Comparison of ENCODE assay signal across 5 fruit fly cellular contexts in genomic region chrX:20654954-20655391, dm6.
A peak's percentile ranks its signal among the peaks of the same experiment; 100 is the strongest.
TF ChIP-seq lines count a peak whose summit lies in the region.

No protein-coding gene starts in this region.

- TF ChIP-seq CTCF in whole organism, embryonic (GFP tag; optimal IDR thresholded peaks at IDR 0.05; lab: Kevin White, UChicago), result peak; percentile 0

TF ChIP-seq in whole organism, adult, 20 proteins besides CTCF, POLR2A, EP300 and RAD21:
- TF ChIP-seq CG7101 (tag; optimal IDR thresholded peaks at IDR 0.05; lab: Kevin White, UChicago) (peak; percentile 13), toe (GFP tag; optimal IDR thresholded peaks at IDR 0.05; lab: Kevin White, UChicago) (no peak), Clk (GFP tag; optimal IDR thresholded peaks at IDR 0.05; lab: Kevin White, UChicago) (no peak), Crg-1 (GFP tag; optimal IDR thresholded peaks at IDR 0.05; lab: Kevin White, UChicago) (no peak), cic (GFP tag; optimal IDR thresholded peaks at IDR 0.05; lab: Kevin White, UChicago) (no peak), CG11617 (GFP tag; optimal IDR thresholded peaks at IDR 0.05; lab: Kevin White, UChicago) (no peak), CG14711 (tag; optimal IDR thresholded peaks at IDR 0.05; lab: Kevin White, UChicago) (peak; percentile 18), ovo (GFP tag; optimal IDR thresholded peaks at IDR 0.05; lab: Kevin White, UChicago) (no peak), kay (GFP tag; lab: Kevin White, UChicago; ENCODE audit: borderline replicate concordance) (no peak), CG33017 (tag; optimal IDR thresholded peaks at IDR 0.05; lab: Kevin White, UChicago) (no peak), bab1 (GFP tag; optimal IDR thresholded peaks at IDR 0.05; lab: Kevin White, UChicago) (peak; percentile 2), CG5204 (GFP tag; optimal IDR thresholded peaks at IDR 0.05; lab: Kevin White, UChicago) (no peak)

TF ChIP-seq in whole organism, embryonic, 481 proteins besides CTCF, POLR2A, EP300 and RAD21 (continues in another document):
- TF ChIP-seq nerfin-2 (GFP tag; IDR thresholded peaks at IDR 0.05; lab: Robert Waterston, UW; ENCODE audit: partially characterized antibody) (no peak), CG15514 (GFP tag; optimal IDR thresholded peaks at IDR 0.05; lab: Kevin White, UChicago) (peak; percentile 18), bab2 (GFP tag; optimal IDR thresholded peaks at IDR 0.05; lab: Kevin White, UChicago) (peak; percentile 88), cwo (GFP tag; optimal IDR thresholded peaks at IDR 0.05; lab: Kevin White, UChicago) (no peak), NfI (GFP tag; optimal IDR thresholded peaks at IDR 0.05; lab: Kevin White, UChicago) (peak; percentile 38), Hr78 (GFP tag; optimal IDR thresholded peaks at IDR 0.05; lab: Kevin White, UChicago) (peak in 1 of 2 experiments; percentile 40), Lpt (GFP tag; optimal IDR thresholded peaks at IDR 0.05; lab: Kevin White, UChicago) (no peak), kay (GFP tag; optimal IDR thresholded peaks at IDR 0.05; lab: Kevin White, UChicago) (peak; percentile 54), chinmo (GFP tag; IDR thresholded peaks at IDR 0.05; lab: Robert Waterston, UW; ENCODE audit: partially characterized antibody) (no peak), CG3995 (GFP tag; optimal IDR thresholded peaks at IDR 0.05; lab: Kevin White, UChicago) (no peak), CG9437 (GFP tag; optimal IDR thresholded peaks at IDR 0.05; lab: Kevin White, UChicago) (peak; percentile 13), CG6654 (GFP tag; optimal IDR thresholded peaks at IDR 0.05; lab: Kevin White, UChicago) (peak; percentile 48), tup (GFP tag; optimal IDR thresholded peaks at IDR 0.05; lab: Kevin White, UChicago) (peak; percentile 56), HmgD (GFP tag; optimal IDR thresholded peaks at IDR 0.05; lab: Kevin White, UChicago) (peak; percentile 47), MBD-R2 (GFP tag; IDR thresholded peaks at IDR 0.05; lab: Robert Waterston, UW) (peak; percentile 20; the same call in 1 of the 2 replicates), crol (GFP tag; IDR thresholded peaks at IDR 0.05; lab: Robert Waterston, UW) (peak; percentile 63), Max (GFP tag; optimal IDR thresholded peaks at IDR 0.05; lab: Kevin White, UChicago) (peak; percentile 43), Oaz (GFP tag; IDR thresholded peaks at IDR 0.05; lab: Robert Waterston, UW) (0 out of 2 replicates have a peak, but pooled peaks have one; percentile 25), crc (GFP tag; optimal IDR thresholded peaks at IDR 0.05; lab: Kevin White, UChicago) (peak; percentile 29)

TF ChIP-seq in whole organism, prepupa, 60 proteins besides CTCF, POLR2A, EP300 and RAD21 (continues in another document):
- TF ChIP-seq CG9139 (GFP tag; optimal IDR thresholded peaks at IDR 0.05; lab: Kevin White, UChicago) (no peak), Blimp-1 (GFP tag; optimal IDR thresholded peaks at IDR 0.05; lab: Kevin White, UChicago) (peak; percentile 4), achi (GFP tag; optimal IDR thresholded peaks at IDR 0.05; lab: Kevin White, UChicago) (peak; percentile 54), Ets96B (tag; optimal IDR thresholded peaks at IDR 0.05; lab: Kevin White, UChicago) (peak; percentile 21), OdsH (GFP tag; optimal IDR thresholded peaks at IDR 0.05; lab: Kevin White, UChicago) (peak; percentile 53), CG4318 (GFP tag; optimal IDR thresholded peaks at IDR 0.05; lab: Kevin White, UChicago) (peak; percentile 10), dac (GFP tag; optimal IDR thresholded peaks at IDR 0.05; lab: Kevin White, UChicago) (peak; percentile 10), CG31627 (GFP tag; optimal IDR thresholded peaks at IDR 0.05; lab: Kevin White, UChicago) (peak; percentile 76), CG8632 (GFP tag; optimal IDR thresholded peaks at IDR 0.05; lab: Kevin White, UChicago) (peak; percentile 40), CG16779 (tag; optimal IDR thresholded peaks at IDR 0.05; lab: Kevin White, UChicago) (no peak), CG11902 (GFP tag; optimal IDR thresholded peaks at IDR 0.05; lab: Kevin White, UChicago) (peak; percentile 71), fd59A (GFP tag; optimal IDR thresholded peaks at IDR 0.05; lab: Kevin White, UChicago) (peak; percentile 15), topi (GFP tag; optimal IDR thresholded peaks at IDR 0.05; lab: Kevin White, UChicago) (peak; percentile 55), CG3919 (GFP tag; optimal IDR thresholded peaks at IDR 0.05; lab: Kevin White, UChicago) (peak; percentile 60), CG32006 (GFP tag; optimal IDR thresholded peaks at IDR 0.05; lab: Kevin White, UChicago) (peak; percentile 41), lz (GFP tag; optimal IDR thresholded peaks at IDR 0.05; lab: Kevin White, UChicago) (peak; percentile 54), salr (GFP tag; optimal IDR thresholded peaks at IDR 0.05; lab: Kevin White, UChicago) (no peak), Sox102F (GFP tag; optimal IDR thresholded peaks at IDR 0.05; lab: Kevin White, UChicago) (peak; percentile 37), CG15336 (GFP tag; IDR thresholded peaks at IDR 0.05; lab: Robert Waterston, UW) (peak; percentile 43; the same call in 1 of the 2 replicates), esn (GFP tag; optimal IDR thresholded peaks at IDR 0.05; lab: Kevin White, UChicago) (peak; percentile 58)

TF ChIP-seq in whole organism, pupa, 21 proteins besides CTCF, POLR2A, EP300 and RAD21:
- TF ChIP-seq D1 (tag; optimal IDR thresholded peaks at IDR 0.05; lab: Kevin White, UChicago), result no peak
- TF ChIP-seq CG34367 (tag; optimal IDR thresholded peaks at IDR 0.05; lab: Kevin White, UChicago), result no peak
- TF ChIP-seq CG8301 (tag; optimal IDR thresholded peaks at IDR 0.05; lab: Kevin White, UChicago), result peak; percentile 2
- peak; percentile 74 for TF ChIP-seq CG4496 (GFP tag; IDR thresholded peaks at IDR 0.05; lab: Robert Waterston, UW)
- peak; percentile 36 for TF ChIP-seq Snoo (tag; optimal IDR thresholded peaks at IDR 0.05; lab: Kevin White, UChicago)
- TF ChIP-seq Ets98B (GFP tag; IDR thresholded peaks at IDR 0.05; lab: Robert Waterston, UW), result peak; percentile 60
- no peak for TF ChIP-seq CG17806 (tag; optimal IDR thresholded peaks at IDR 0.05; lab: Kevin White, UChicago)
- TF ChIP-seq Pif1B (GFP tag; optimal IDR thresholded peaks at IDR 0.05; lab: Kevin White, UChicago), result no peak
- peak; percentile 39 for TF ChIP-seq CG8159 (tag; optimal IDR thresholded peaks at IDR 0.05; lab: Kevin White, UChicago)
- TF ChIP-seq CG14655 (GFP tag; optimal IDR thresholded peaks at IDR 0.05; lab: Kevin White, UChicago), result peak; percentile 29
- TF ChIP-seq EcR (GFP tag; optimal IDR thresholded peaks at IDR 0.05; lab: Kevin White, UChicago), result no peak
- TF ChIP-seq CG10348 (GFP tag; IDR thresholded peaks at IDR 0.05; lab: Robert Waterston, UW), result 0 out of 2 replicates have a peak, but pooled peaks have one; percentile 44
- no peak for TF ChIP-seq CG15710 (tag; optimal IDR thresholded peaks at IDR 0.05; lab: Kevin White, UChicago)
- no peak; the same call in 1 of the 2 replicates for TF ChIP-seq CG32121 (GFP tag; IDR thresholded peaks at IDR 0.05; lab: Robert Waterston, UW)
- TF ChIP-seq Pif1A (GFP tag; optimal IDR thresholded peaks at IDR 0.05; lab: Kevin White, UChicago), result peak; percentile 33
- TF ChIP-seq CG12605 (GFP tag; IDR thresholded peaks at IDR 0.05; lab: Robert Waterston, UW), result 0 out of 2 replicates have a peak, but pooled peaks have one; percentile 25
- no peak for TF ChIP-seq gl (tag; optimal IDR thresholded peaks at IDR 0.05; lab: Kevin White, UChicago)
- TF ChIP-seq rn (GFP tag; IDR thresholded peaks at IDR 0.05; lab: Robert Waterston, UW), result no peak
- TF ChIP-seq fd96Ca (GFP tag; IDR thresholded peaks at IDR 0.05; lab: Robert Waterston, UW), result peak; percentile 78
- peak; percentile 23 for TF ChIP-seq CG9948 (tag; optimal IDR thresholded peaks at IDR 0.05; lab: Kevin White, UChicago)
- no peak for TF ChIP-seq CG13204 (GFP tag; optimal IDR thresholded peaks at IDR 0.05; lab: Kevin White, UChicago)

TF ChIP-seq in whole organism, wandering third instar larva, 38 proteins besides CTCF, POLR2A, EP300 and RAD21 (continues in another document):
- TF ChIP-seq woc (GFP tag; optimal IDR thresholded peaks at IDR 0.05; lab: Kevin White, UChicago) (no peak), Hnf4 (GFP tag; optimal IDR thresholded peaks at IDR 0.05; lab: Kevin White, UChicago) (peak; percentile 35), Vsx2 (GFP tag; optimal IDR thresholded peaks at IDR 0.05; lab: Kevin White, UChicago; ENCODE audit: partially characterized antibody) (no peak), CG9705 (GFP tag; optimal IDR thresholded peaks at IDR 0.05; lab: Kevin White, UChicago) (peak; percentile 12), sv (GFP tag; optimal IDR thresholded peaks at IDR 0.05; lab: Kevin White, UChicago) (peak; percentile 23), usp (GFP tag; optimal IDR thresholded peaks at IDR 0.05; lab: Kevin White, UChicago) (no peak), HLH106 (tag; optimal IDR thresholded peaks at IDR 0.05; lab: Kevin White, UChicago) (peak; percentile 66), rgr (GFP tag; optimal IDR thresholded peaks at IDR 0.05; lab: Kevin White, UChicago) (peak; percentile 55), Hr83 (GFP tag; optimal IDR thresholded peaks at IDR 0.05; lab: Kevin White, UChicago; ENCODE audit: poor library complexity, severe bottlenecking) (peak; percentile 63), sage (GFP tag; optimal IDR thresholded peaks at IDR 0.05; lab: Kevin White, UChicago) (no peak), dmrt93B (GFP tag; optimal IDR thresholded peaks at IDR 0.05; lab: Kevin White, UChicago) (peak; percentile 65), N (GFP tag; optimal IDR thresholded peaks at IDR 0.05; lab: Kevin White, UChicago) (no peak), ey (GFP tag; optimal IDR thresholded peaks at IDR 0.05; lab: Kevin White, UChicago) (peak; percentile 56), OdsH (GFP tag; optimal IDR thresholded peaks at IDR 0.05; lab: Kevin White, UChicago) (peak; percentile 41), h (GFP tag; optimal IDR thresholded peaks at IDR 0.05; lab: Kevin White, UChicago) (peak; percentile 72), br (GFP tag; optimal IDR thresholded peaks at IDR 0.05; lab: Kevin White, UChicago) (peak; percentile 44), GATAd (GFP tag; optimal IDR thresholded peaks at IDR 0.05; lab: Kevin White, UChicago) (no peak), Mio (GFP tag; optimal IDR thresholded peaks at IDR 0.05; lab: Kevin White, UChicago) (no peak), foxo (GFP tag; optimal IDR thresholded peaks at IDR 0.05; lab: Kevin White, UChicago) (peak in 1 of 2 experiments; percentile 69), Myc (optimal IDR thresholded peaks at IDR 0.05; lab: Kevin White, UChicago) (no peak), dl (GFP tag; optimal IDR thresholded peaks at IDR 0.05; lab: Kevin White, UChicago; ENCODE audit: insufficient read depth in 1 of 2, partially characterized antibody in 2 of 2) (no peak), CrebA (GFP tag; optimal IDR thresholded peaks at IDR 0.05; lab: Kevin White, UChicago; ENCODE audit: borderline replicate concordance) (no peak), pan (optimal IDR thresholded peaks at IDR 0.05; lab: Kevin White, UChicago) (no peak), fru (GFP tag; optimal IDR thresholded peaks at IDR 0.05; lab: Kevin White, UChicago) (peak; percentile 52), psq (GFP tag; optimal IDR thresholded peaks at IDR 0.05; lab: Kevin White, UChicago) (peak; percentile 35), Rel (GFP tag; optimal IDR thresholded peaks at IDR 0.05; lab: Kevin White, UChicago) (no peak), Rel (tag; optimal IDR thresholded peaks at IDR 0.05; lab: Kevin White, UChicago) (no peak)
